Worm (Caenorhabditis elegans): ENCODE measurements around the gene F35C11.2.
A peak's percentile ranks its signal among the peaks of the same experiment; 100 is the strongest.

Gene F35C11.2

DNA sequence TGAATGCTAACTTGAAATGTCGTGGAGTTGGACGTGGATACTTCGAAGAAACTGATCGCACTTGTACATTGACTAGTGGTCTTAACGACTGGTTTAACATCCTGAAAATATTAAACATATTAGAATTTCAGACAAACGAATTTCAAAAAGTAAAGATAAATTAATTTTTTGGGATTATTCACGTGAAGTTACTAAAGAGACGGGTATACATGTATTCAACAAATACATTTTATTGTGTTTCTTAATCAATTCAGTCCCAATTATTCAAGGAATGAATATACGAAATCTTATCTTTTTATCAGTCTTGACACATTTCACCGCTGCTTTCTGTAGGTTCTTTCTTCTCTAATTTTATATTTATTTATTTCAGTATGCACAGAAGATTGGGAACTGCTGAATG lies 29.8 kb upstream of the F35C11.2 start, which contains the start of the genes mrpl-10 and clec-142:
Gene mrpl-10 (minus strand): TSS at position 101 of the 400 bp plus-strand sequence.
Gene clec-142 (plus strand): TSS at position 264 of the 400 bp plus-strand sequence.
- TF ChIP-seq ztf-1 (GFP tag; conservative IDR thresholded peaks at IDR 0.05) (no peak), gmeb-1 (tag; optimal IDR thresholded peaks at IDR 0.05) (no peak), ztf-11 (tag; optimal IDR thresholded peaks at IDR 0.05) (no peak), nhr-129 (tag; optimal IDR thresholded peaks at IDR 0.05) (no peak), Y55F3AM.14 (GFP tag; optimal IDR thresholded peaks at IDR 0.05) (no peak), fos-1 (tag; optimal IDR thresholded peaks at IDR 0.05) (no peak), sem-4 (tag; optimal IDR thresholded peaks at IDR 0.05) (no peak), nhr-237 (tag; optimal IDR thresholded peaks at IDR 0.05) (no peak), blmp-1 (tag; optimal IDR thresholded peaks at IDR 0.05; ENCODE audit: insufficient read depth) (no peak), crh-2 (tag; optimal IDR thresholded peaks at IDR 0.05) (no peak), lin-11 (tag; optimal IDR thresholded peaks at IDR 0.05) (no peak), R02D3.7 (tag; optimal IDR thresholded peaks at IDR 0.05) (no peak), ceh-16 (tag; optimal IDR thresholded peaks at IDR 0.05) (no peak), snpc-4 (tag; optimal IDR thresholded peaks at IDR 0.05) (no peak), dmd-4 (tag; optimal IDR thresholded peaks at IDR 0.05) (no peak)

DNA sequence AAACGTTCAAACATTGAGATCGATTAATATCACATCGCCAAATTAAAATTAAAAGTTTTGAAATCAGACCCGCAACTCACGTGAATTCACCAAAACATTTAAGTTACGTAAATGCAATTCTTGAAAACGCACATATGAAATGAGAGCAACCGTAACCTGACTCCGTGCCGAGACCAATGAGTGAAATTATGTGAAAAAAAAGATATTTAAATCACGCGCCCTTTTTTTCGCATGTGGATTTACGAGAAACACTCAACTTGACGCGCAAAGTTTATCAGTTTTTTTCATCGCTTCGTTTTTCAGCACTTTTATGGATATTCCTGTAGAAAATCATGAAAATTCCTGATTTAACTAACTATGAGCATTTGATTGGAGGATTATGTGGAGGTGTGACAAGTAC lies 27.4 kb upstream of the F35C11.2 start, which contains the start of the genes gei-14 and slc-25A32:
Gene gei-14 (minus strand): TSS at position 175 of the 400 bp plus-strand sequence.
Gene slc-25A32 (plus strand): TSS at position 242 of the 400 bp plus-strand sequence.
- peak; percentile 85 for TF ChIP-seq R02D3.7 (tag; optimal IDR thresholded peaks at IDR 0.05)
- no peak for TF ChIP-seq elt-1 (tag; optimal IDR thresholded peaks at IDR 0.05)
- TF ChIP-seq nhr-77 (tag; optimal IDR thresholded peaks at IDR 0.05): no peak
- no peak for TF ChIP-seq unc-55 (GFP tag; optimal IDR thresholded peaks at IDR 0.05)
- peak; percentile 89 for TF ChIP-seq gmeb-1 (tag; optimal IDR thresholded peaks at IDR 0.05)
- peak; percentile 59 to 83 for TF ChIP-seq lsy-2 (tag; optimal IDR thresholded peaks at IDR 0.05)
- peak; percentile 13 for TF ChIP-seq nhr-129 (tag; optimal IDR thresholded peaks at IDR 0.05)
- no peak for TF ChIP-seq nhr-10 (tag; optimal IDR thresholded peaks at IDR 0.05)

DNA sequence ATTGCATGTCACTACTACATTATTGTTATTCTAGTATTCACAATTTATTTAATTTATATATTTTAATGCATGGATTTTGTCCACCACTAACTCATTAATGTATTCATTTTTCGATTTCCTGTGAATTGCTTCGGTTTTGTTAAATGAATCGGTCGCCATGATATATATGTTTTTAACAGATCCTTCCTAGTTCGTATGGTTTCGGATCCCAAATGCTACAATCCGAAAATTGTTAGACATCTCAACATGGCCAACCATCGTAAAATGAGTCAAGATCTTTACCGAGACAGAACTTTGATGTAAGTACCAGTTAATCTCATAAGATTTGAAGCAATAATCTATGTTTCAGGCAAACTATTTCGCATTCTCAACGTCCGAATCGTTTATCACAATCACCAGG lies 24.4 kb upstream of the F35C11.2 start:
- no peak for TF ChIP-seq mab-5 (tag; optimal IDR thresholded peaks at IDR 0.05)
- TF ChIP-seq ztf-11 (tag; optimal IDR thresholded peaks at IDR 0.05): no peak
- no peak for TF ChIP-seq C34F6.9 (tag; optimal IDR thresholded peaks at IDR 0.05)
- no peak for TF ChIP-seq alr-1 (tag; optimal IDR thresholded peaks at IDR 0.05)
- no peak for TF ChIP-seq nhr-10 (tag; optimal IDR thresholded peaks at IDR 0.05)
- no peak for TF ChIP-seq peb-1 (tag; optimal IDR thresholded peaks at IDR 0.05)
- TF ChIP-seq unc-39 (tag; optimal IDR thresholded peaks at IDR 0.05): no peak

ce11 chrII:8269855-8270647 lies 21.4 kb upstream of the F35C11.2 start, which contains the start of gene tdc-1:
Gene tdc-1, plus strand, starts transcription at chrII:8270597.
- no peak for TF ChIP-seq mbf-1 (tag; optimal IDR thresholded peaks at IDR 0.05)

DNA sequence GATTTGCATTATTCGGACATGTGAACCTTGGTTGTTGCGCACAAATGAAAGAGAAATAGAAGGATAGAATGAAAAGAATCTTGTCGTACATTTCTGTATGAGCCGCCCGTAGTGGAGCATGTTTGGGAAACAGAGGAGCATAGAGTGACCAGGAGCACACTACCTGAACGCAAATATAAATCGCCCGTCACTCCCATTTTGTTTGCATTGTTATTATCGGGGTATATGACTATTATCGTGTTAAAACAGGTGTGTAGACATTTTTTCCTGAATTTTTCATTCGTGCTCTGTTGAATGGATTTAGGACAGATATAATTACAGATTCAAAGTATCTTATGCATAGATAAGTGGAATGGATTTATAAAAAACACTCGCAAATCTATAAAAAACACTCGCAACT lies 20.7 kb upstream of the F35C11.2 start, which contains the start of gene K01C8.2:
Gene K01C8.2 (minus strand): TSS at position 101 of the 400 bp plus-strand sequence.
- TF ChIP-seq egl-27 (tag; optimal IDR thresholded peaks at IDR 0.05) (no peak), nhr-25 (tag; optimal IDR thresholded peaks at IDR 0.05) (no peak), peb-1 (tag; optimal IDR thresholded peaks at IDR 0.05) (no peak), sma-9 (GFP tag; optimal IDR thresholded peaks at IDR 0.05) (no peak), sma-9 (tag; optimal IDR thresholded peaks at IDR 0.05) (no peak), nhr-23 (tag; optimal IDR thresholded peaks at IDR 0.05) (no peak), lsy-2 (tag; optimal IDR thresholded peaks at IDR 0.05) (no peak), elt-1 (tag; optimal IDR thresholded peaks at IDR 0.05) (no peak), ztf-1 (GFP tag; conservative IDR thresholded peaks at IDR 0.05) (no peak)

DNA sequence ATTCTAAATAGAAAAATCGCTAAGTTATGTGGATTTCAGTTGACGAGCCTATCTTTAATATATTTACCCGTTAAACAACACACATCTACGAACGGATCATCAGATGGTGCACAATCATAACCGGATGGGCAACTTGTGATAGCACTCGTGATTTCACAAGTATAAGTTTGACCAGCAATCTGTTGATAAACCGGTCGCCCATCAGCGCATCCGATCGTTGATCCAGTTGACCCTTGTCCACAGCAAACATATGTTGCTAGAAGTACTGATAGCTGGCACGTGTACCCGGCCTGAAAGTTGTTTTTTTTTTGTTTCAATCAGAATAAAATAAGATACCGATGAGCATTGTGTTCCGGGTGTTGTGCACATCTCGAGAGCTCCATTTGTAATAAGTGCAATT lies 19.0 kb upstream of the F35C11.2 start:
- TF ChIP-seq lsy-2 (tag; optimal IDR thresholded peaks at IDR 0.05) (no peak), elt-1 (tag; optimal IDR thresholded peaks at IDR 0.05) (no peak), nhr-11 (tag; optimal IDR thresholded peaks at IDR 0.05) (no peak), nhr-10 (tag; optimal IDR thresholded peaks at IDR 0.05) (no peak), ceh-16 (tag; optimal IDR thresholded peaks at IDR 0.05) (no peak), blmp-1 (tag; optimal IDR thresholded peaks at IDR 0.05; ENCODE audit: insufficient read depth) (no peak), nhr-77 (tag; optimal IDR thresholded peaks at IDR 0.05) (no peak), sem-4 (tag; optimal IDR thresholded peaks at IDR 0.05) (no peak), elt-3 (tag; optimal IDR thresholded peaks at IDR 0.05) (no peak), mdl-1 (tag; optimal IDR thresholded peaks at IDR 0.05) (no peak)
